4 fruit fly cellular contexts compared by ENCODE assay signal in the genomic region with DNA sequence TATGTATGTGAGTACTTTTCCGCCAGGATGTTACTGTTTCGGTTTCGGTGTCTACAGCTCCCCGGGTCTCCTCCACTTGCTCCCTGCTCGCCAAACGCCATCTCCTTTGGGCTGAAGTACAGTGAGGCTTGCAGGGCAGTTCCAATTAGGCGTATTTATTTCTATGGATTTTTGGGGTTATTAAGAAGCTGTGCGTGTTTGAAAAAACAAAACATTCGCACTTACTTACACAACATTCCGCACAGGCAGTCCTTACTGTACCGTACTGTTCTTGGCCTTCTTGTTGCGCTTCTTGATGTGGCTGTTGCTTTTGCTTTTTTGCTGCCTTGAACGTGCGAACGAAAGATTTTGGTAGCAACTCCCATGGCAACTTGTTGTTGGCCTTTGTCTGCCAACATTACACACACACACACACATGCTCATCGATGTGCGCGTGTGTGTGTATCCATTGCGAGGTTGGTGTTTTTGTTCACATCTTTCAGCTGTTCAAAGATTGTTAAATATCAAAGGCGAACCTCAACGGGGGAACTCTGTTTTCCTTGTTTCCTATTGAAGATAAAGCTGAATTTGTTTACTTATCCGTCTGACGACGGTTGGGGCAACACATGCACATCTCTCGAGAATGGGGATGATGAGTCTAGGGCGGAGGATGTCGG.
TF ChIP-seq lines count a peak whose summit lies in the region.

No protein-coding gene starts in this region.

- no peak for TF ChIP-seq CTCF in whole organism, embryonic (GFP tag; optimal IDR thresholded peaks at IDR 0.05; lab: Kevin White, UChicago)

TF ChIP-seq in whole organism, embryonic, 481 proteins besides CTCF, POLR2A, EP300 and RAD21 (continues in another document):
- TF ChIP-seq wdn (GFP tag; IDR thresholded peaks at IDR 0.05; lab: Robert Waterston, UW) (0 out of 2 replicates have a peak, but pooled peaks have one; percentile 23), trem (tag; optimal IDR thresholded peaks at IDR 0.05; lab: Kevin White, UChicago) (no peak), caup (GFP tag; optimal IDR thresholded peaks at IDR 0.05; lab: Kevin White, UChicago; ENCODE audit: severe bottlenecking) (no peak), kah (GFP tag; optimal IDR thresholded peaks at IDR 0.05; lab: Kevin White, UChicago) (no peak), CG17385 (GFP tag; optimal IDR thresholded peaks at IDR 0.05; lab: Kevin White, UChicago) (peak; percentile 36), Rfx (GFP tag; IDR thresholded peaks at IDR 0.05; lab: Robert Waterston, UW) (peak; percentile 56; the same call in 1 of the 2 replicates), Dref (GFP tag; IDR thresholded peaks at IDR 0.05; lab: Robert Waterston, UW) (no peak), Hey (tag; optimal IDR thresholded peaks at IDR 0.05; lab: Kevin White, UChicago) (no peak), Asciz (GFP tag; optimal IDR thresholded peaks at IDR 0.05; lab: Kevin White, UChicago) (no peak), CG2120 (GFP tag; optimal IDR thresholded peaks at IDR 0.05; lab: Kevin White, UChicago) (peak; percentile 77), sqz (GFP tag; optimal IDR thresholded peaks at IDR 0.05; lab: Kevin White, UChicago) (no peak), dysf (GFP tag; IDR thresholded peaks at IDR 0.05; lab: Robert Waterston, UW) (peak; percentile 63), CG3407 (GFP tag; optimal IDR thresholded peaks at IDR 0.05; lab: Kevin White, UChicago) (no peak), CG10431 (GFP tag; optimal IDR thresholded peaks at IDR 0.05; lab: Kevin White, UChicago) (no peak), CG18619 (GFP tag; optimal IDR thresholded peaks at IDR 0.05; lab: Kevin White, UChicago) (peak; percentile 36), BEAF-32 (GFP tag; optimal IDR thresholded peaks at IDR 0.05; lab: Kevin White, UChicago) (no peak), btn (GFP tag; optimal IDR thresholded peaks at IDR 0.05; lab: Kevin White, UChicago) (no peak), luna (GFP tag; optimal IDR thresholded peaks at IDR 0.05; lab: Kevin White, UChicago) (no peak), fd3F (GFP tag; optimal IDR thresholded peaks at IDR 0.05; lab: Kevin White, UChicago) (peak; percentile 23), repo (GFP tag; optimal IDR thresholded peaks at IDR 0.05; lab: Kevin White, UChicago) (no peak), CG6683 (GFP tag; optimal IDR thresholded peaks at IDR 0.05; lab: Kevin White, UChicago) (no peak)

TF ChIP-seq in whole organism, prepupa, 60 proteins besides CTCF, POLR2A, EP300 and RAD21 (continues in another document):
- TF ChIP-seq CG3919 (GFP tag; optimal IDR thresholded peaks at IDR 0.05; lab: Kevin White, UChicago) (peak; percentile 91), CG8319 (GFP tag; optimal IDR thresholded peaks at IDR 0.05; lab: Kevin White, UChicago) (peak; percentile 79), spab (GFP tag; optimal IDR thresholded peaks at IDR 0.05; lab: Kevin White, UChicago) (peak; percentile 85), CG34406 (GFP tag; optimal IDR thresholded peaks at IDR 0.05; lab: Kevin White, UChicago) (peak; percentile 85), Hr4 (GFP tag; optimal IDR thresholded peaks at IDR 0.05; lab: Kevin White, UChicago) (peak; percentile 13), fd85E (GFP tag; optimal IDR thresholded peaks at IDR 0.05; lab: Kevin White, UChicago) (peak; percentile 69), Met (GFP tag; optimal IDR thresholded peaks at IDR 0.05; lab: Kevin White, UChicago) (peak; percentile 96), eg (GFP tag; IDR thresholded peaks at IDR 0.05; lab: Robert Waterston, UW) (peak; percentile 67), Eip78C (GFP tag; lab: Kevin White, UChicago) (peak; percentile 97), CG8632 (GFP tag; optimal IDR thresholded peaks at IDR 0.05; lab: Kevin White, UChicago) (peak; percentile 83), CG6276 (GFP tag; optimal IDR thresholded peaks at IDR 0.05; lab: Kevin White, UChicago) (peak; percentile 14), CG6792 (GFP tag; optimal IDR thresholded peaks at IDR 0.05; lab: Kevin White, UChicago) (peak; percentile 94), CG15336 (GFP tag; IDR thresholded peaks at IDR 0.05; lab: Robert Waterston, UW) (peak; percentile 68), Smox (GFP tag; optimal IDR thresholded peaks at IDR 0.05; lab: Kevin White, UChicago) (peak; percentile 96), Ets21C (GFP tag; optimal IDR thresholded peaks at IDR 0.05; lab: Kevin White, UChicago) (peak; percentile 96), achi (GFP tag; optimal IDR thresholded peaks at IDR 0.05; lab: Kevin White, UChicago) (peak; percentile 83), dsx (GFP tag; optimal IDR thresholded peaks at IDR 0.05; lab: Kevin White, UChicago; ENCODE audit: poor library complexity, severe bottlenecking) (peak; percentile 88), CG6163 (GFP tag; IDR thresholded peaks at IDR 0.05; lab: Robert Waterston, UW) (peak; percentile 95), Gug (GFP tag; IDR thresholded peaks at IDR 0.05; lab: Robert Waterston, UW) (peak; percentile 71), vri (GFP tag; optimal IDR thresholded peaks at IDR 0.05; lab: Kevin White, UChicago) (peak; percentile 94), CG9139 (GFP tag; optimal IDR thresholded peaks at IDR 0.05; lab: Kevin White, UChicago) (peak; percentile 76)

TF ChIP-seq in whole organism, pupa, 21 proteins besides CTCF, POLR2A, EP300 and RAD21:
- TF ChIP-seq Snoo (tag; optimal IDR thresholded peaks at IDR 0.05; lab: Kevin White, UChicago) (peak; percentile 92), Pif1B (GFP tag; optimal IDR thresholded peaks at IDR 0.05; lab: Kevin White, UChicago) (peak; percentile 82), Pif1A (GFP tag; optimal IDR thresholded peaks at IDR 0.05; lab: Kevin White, UChicago) (peak; percentile 77), CG12605 (GFP tag; IDR thresholded peaks at IDR 0.05; lab: Robert Waterston, UW) (peak; percentile 73), CG13204 (GFP tag; optimal IDR thresholded peaks at IDR 0.05; lab: Kevin White, UChicago) (peak; percentile 80), CG4496 (GFP tag; IDR thresholded peaks at IDR 0.05; lab: Robert Waterston, UW) (peak; percentile 88), gl (tag; optimal IDR thresholded peaks at IDR 0.05; lab: Kevin White, UChicago) (peak; percentile 84), CG17806 (tag; optimal IDR thresholded peaks at IDR 0.05; lab: Kevin White, UChicago) (peak; percentile 85), CG9948 (tag; optimal IDR thresholded peaks at IDR 0.05; lab: Kevin White, UChicago) (peak; percentile 83), CG14655 (GFP tag; optimal IDR thresholded peaks at IDR 0.05; lab: Kevin White, UChicago) (peak; percentile 76), D1 (tag; optimal IDR thresholded peaks at IDR 0.05; lab: Kevin White, UChicago) (peak; percentile 50), CG15710 (tag; optimal IDR thresholded peaks at IDR 0.05; lab: Kevin White, UChicago) (peak; percentile 92), fd96Ca (GFP tag; IDR thresholded peaks at IDR 0.05; lab: Robert Waterston, UW) (peak; percentile 79), CG10348 (GFP tag; IDR thresholded peaks at IDR 0.05; lab: Robert Waterston, UW) (no peak), CG8301 (tag; optimal IDR thresholded peaks at IDR 0.05; lab: Kevin White, UChicago) (peak; percentile 55), rn (GFP tag; IDR thresholded peaks at IDR 0.05; lab: Robert Waterston, UW) (peak; percentile 51; the same call in 1 of the 2 replicates), CG34367 (tag; optimal IDR thresholded peaks at IDR 0.05; lab: Kevin White, UChicago) (peak; percentile 81), CG8159 (tag; optimal IDR thresholded peaks at IDR 0.05; lab: Kevin White, UChicago) (peak; percentile 82), EcR (GFP tag; optimal IDR thresholded peaks at IDR 0.05; lab: Kevin White, UChicago) (peak; percentile 14), Ets98B (GFP tag; IDR thresholded peaks at IDR 0.05; lab: Robert Waterston, UW) (peak; percentile 38; the same call in 1 of the 2 replicates), CG32121 (GFP tag; IDR thresholded peaks at IDR 0.05; lab: Robert Waterston, UW) (no peak)

TF ChIP-seq in whole organism, wandering third instar larva, 38 proteins besides CTCF, POLR2A, EP300 and RAD21 (continues in another document):
- TF ChIP-seq dsf (GFP tag; optimal IDR thresholded peaks at IDR 0.05; lab: Kevin White, UChicago; ENCODE audit: borderline replicate concordance) (peak; percentile 85), foxo (GFP tag; optimal IDR thresholded peaks at IDR 0.05; lab: Kevin White, UChicago) (peak; percentile 77 to 95), lola (GFP tag; optimal IDR thresholded peaks at IDR 0.05; lab: Kevin White, UChicago) (no peak), fru (GFP tag; optimal IDR thresholded peaks at IDR 0.05; lab: Kevin White, UChicago) (peak; percentile 95), Sp1 (GFP tag; optimal IDR thresholded peaks at IDR 0.05; lab: Kevin White, UChicago) (peak; percentile 95), Hnf4 (GFP tag; optimal IDR thresholded peaks at IDR 0.05; lab: Kevin White, UChicago) (peak; percentile 98), HLH106 (tag; optimal IDR thresholded peaks at IDR 0.05; lab: Kevin White, UChicago) (peak; percentile 93), Hr83 (GFP tag; optimal IDR thresholded peaks at IDR 0.05; lab: Kevin White, UChicago; ENCODE audit: poor library complexity, severe bottlenecking) (peak; percentile 94), Dfd (GFP tag; optimal IDR thresholded peaks at IDR 0.05; lab: Kevin White, UChicago) (no peak), pan (optimal IDR thresholded peaks at IDR 0.05; lab: Kevin White, UChicago) (no peak), Jra (GFP tag; optimal IDR thresholded peaks at IDR 0.05; lab: Kevin White, UChicago) (peak; percentile 92), tai (GFP tag; optimal IDR thresholded peaks at IDR 0.05; lab: Kevin White, UChicago) (peak; percentile 97), rgr (GFP tag; optimal IDR thresholded peaks at IDR 0.05; lab: Kevin White, UChicago) (peak; percentile 95), Myc (optimal IDR thresholded peaks at IDR 0.05; lab: Kevin White, UChicago) (no peak), Vsx2 (GFP tag; optimal IDR thresholded peaks at IDR 0.05; lab: Kevin White, UChicago; ENCODE audit: partially characterized antibody) (no peak), CrebA (GFP tag; optimal IDR thresholded peaks at IDR 0.05; lab: Kevin White, UChicago; ENCODE audit: borderline replicate concordance) (no peak), h (GFP tag; optimal IDR thresholded peaks at IDR 0.05; lab: Kevin White, UChicago) (peak; percentile 96), usp (GFP tag; optimal IDR thresholded peaks at IDR 0.05; lab: Kevin White, UChicago) (no peak), sage (GFP tag; optimal IDR thresholded peaks at IDR 0.05; lab: Kevin White, UChicago) (peak; percentile 93), brk (GFP tag; optimal IDR thresholded peaks at IDR 0.05; lab: Kevin White, UChicago) (peak; percentile 88), CG9705 (GFP tag; optimal IDR thresholded peaks at IDR 0.05; lab: Kevin White, UChicago) (peak; percentile 83), Mio (GFP tag; optimal IDR thresholded peaks at IDR 0.05; lab: Kevin White, UChicago) (peak; percentile 80), jim (GFP tag; optimal IDR thresholded peaks at IDR 0.05; lab: Kevin White, UChicago) (peak; percentile 77), dl (GFP tag; optimal IDR thresholded peaks at IDR 0.05; lab: Kevin White, UChicago; ENCODE audit: insufficient read depth in 1 of 2, partially characterized antibody in 2 of 2) (no peak), N (GFP tag; optimal IDR thresholded peaks at IDR 0.05; lab: Kevin White, UChicago) (no peak)

Comparison
In these comparisons a context has a peak if more than half of its experiments do, and no peak if none do; other contexts are left out.
1. Of the 7 proteins assayed by ChIP-seq in both whole organism, embryonic and whole organism, prepupa: peak only in whole organism, embryonic: none; only in whole organism, prepupa: Blimp-1, CG6854, Hr39 and Lpt; in both: Gug and Sox102F; in neither: 1.